Fruit fly (Drosophila melanogaster) whole organism, prepupa: ENCODE measurements around the gene Urm1.

Source experiments
- Blimp-1 ChIP-seq: fragments of 200-800 bp; sonication (Bioruptor generic); optimal IDR thresholded peaks from 3 replicates; lab custom pipeline; 2017; ENCODE audit warnings: missing biosample characterization, missing genetic modification characterization, mild to moderate bottlenecking, moderate library complexity, missing genetic modification reagents
- CG10631 ChIP-seq: fragments of 200-800 bp; sonication (Bioruptor generic); optimal IDR thresholded peaks from 2 replicates; lab custom pipeline; 2016; ENCODE audit warnings: missing biosample characterization, missing genetic modification characterization
- CG10669 ChIP-seq: fragments of 200-800 bp; sonication (Bioruptor generic); optimal IDR thresholded peaks from 3 replicates; lab custom pipeline; 2018; ENCODE audit warnings: missing biosample characterization, mild to moderate bottlenecking, missing genetic modification characterization, moderate library complexity
- CG15336 ChIP-seq: fragments of 200-800 bp; sonication (Bioruptor generic); IDR thresholded peaks from 2 replicates; pipeline ENCODE4 v1.3.6; 2022; ENCODE audit warnings: missing biosample characterization, missing genetic modification characterization
- CG1621 ChIP-seq: fragments of 200-800 bp; sonication (Bioruptor generic); optimal IDR thresholded peaks from 3 replicates; lab custom pipeline; 2018; ENCODE audit warnings: missing biosample characterization, mild to moderate bottlenecking, missing genetic modification characterization
- CG16779 ChIP-seq: fragments of 200-800 bp; sonication (Bioruptor generic); optimal IDR thresholded peaks from 3 replicates; lab custom pipeline; 2017; ENCODE audit warnings: missing biosample characterization, mild to moderate bottlenecking, missing genetic modification characterization
- CG3032 ChIP-seq: fragments of 200-800 bp; optimal IDR thresholded peaks from 2 replicates; lab custom pipeline; 2019; ENCODE audit warnings: missing biosample characterization, mild to moderate bottlenecking, missing genetic modification characterization, moderate library complexity
- CG32006 ChIP-seq: fragments of 200-800 bp; sonication (Bioruptor generic); optimal IDR thresholded peaks from 3 replicates; lab custom pipeline; 2017; ENCODE audit warnings: missing biosample characterization, mild to moderate bottlenecking, missing genetic modification characterization
- CG34406 ChIP-seq: fragments of 200-800 bp; sonication (Bioruptor generic); optimal IDR thresholded peaks from 3 replicates; lab custom pipeline; 2016; ENCODE audit warnings: missing biosample characterization, missing genetic modification characterization
- CG3919 ChIP-seq: fragments of 200-800 bp; sonication (Bioruptor generic); optimal IDR thresholded peaks from 3 replicates; lab custom pipeline; 2016; ENCODE audit warnings: missing biosample characterization, missing genetic modification characterization
- CG6163 ChIP-seq: fragments of 200-800 bp; sonication (Bioruptor generic); IDR thresholded peaks from 3 replicates; pipeline ENCODE4 v1.3.6; 2022; ENCODE audit warnings: missing biosample characterization, missing genetic modification characterization
- CG6276 ChIP-seq: fragments of 200-800 bp; sonication (Bioruptor generic); optimal IDR thresholded peaks from 2 replicates; lab custom pipeline; 2017; ENCODE audit warnings: missing biosample characterization, mild to moderate bottlenecking, missing genetic modification characterization
- CG6792 ChIP-seq: fragments of 200-800 bp; sonication (Bioruptor generic); optimal IDR thresholded peaks from 3 replicates; lab custom pipeline; 2016; ENCODE audit warnings: missing biosample characterization, missing genetic modification characterization
- CG6854 ChIP-seq: fragments of 200-800 bp; sonication (Bioruptor generic); optimal IDR thresholded peaks from 2 replicates; lab custom pipeline; 2017; ENCODE audit warnings: missing biosample characterization, mild to moderate bottlenecking, missing genetic modification characterization
- CG7368 ChIP-seq: fragments of 200-800 bp; sonication (Bioruptor generic); optimal IDR thresholded peaks from 3 replicates; lab custom pipeline; 2016; ENCODE audit warnings: missing biosample characterization, missing genetic modification characterization
- CG8119 ChIP-seq: fragments of 200-800 bp; sonication (Bioruptor generic); IDR thresholded peaks from 3 replicates; pipeline ENCODE4 v1.3.6; 2022; ENCODE audit warnings: missing biosample characterization, missing genetic modification characterization
- CG8319 ChIP-seq: fragments of 200-800 bp; sonication (Bioruptor generic); optimal IDR thresholded peaks from 3 replicates; lab custom pipeline; 2016; ENCODE audit warnings: missing biosample characterization, missing genetic modification characterization
- CG8632 ChIP-seq: fragments of 200-800 bp; sonication (Bioruptor generic); optimal IDR thresholded peaks from 3 replicates; lab custom pipeline; 2016; ENCODE audit warnings: missing biosample characterization, missing genetic modification characterization
- Eip78C ChIP-seq: fragments of 200-800 bp; sonication (Bioruptor generic); peaks from one replicate; lab custom pipeline; 2016; ENCODE audit warnings: missing biosample characterization, missing genetic modification characterization
- Ets21C ChIP-seq: fragments of 200-800 bp; sonication (Bioruptor generic); optimal IDR thresholded peaks from 3 replicates; lab custom pipeline; 2016; ENCODE audit warnings: missing biosample characterization, missing genetic modification characterization
- Ets96B ChIP-seq: fragments of 200-800 bp; optimal IDR thresholded peaks from 2 replicates; lab custom pipeline; 2019; ENCODE audit warnings: missing biosample characterization, mild to moderate bottlenecking, missing genetic modification characterization, moderate library complexity
- Lpt ChIP-seq: fragments of 200-800 bp; sonication (Bioruptor generic); optimal IDR thresholded peaks from 3 replicates; lab custom pipeline; 2016; ENCODE audit warnings: missing biosample characterization, missing genetic modification characterization
- OdsH ChIP-seq: fragments of 200-800 bp; sonication (Bioruptor generic); optimal IDR thresholded peaks from 3 replicates; lab custom pipeline; 2016; ENCODE audit warnings: missing biosample characterization, missing genetic modification characterization
- Smox ChIP-seq: fragments of 200-800 bp; sonication (Bioruptor generic); optimal IDR thresholded peaks from 3 replicates; lab custom pipeline; 2016; ENCODE audit warnings: missing biosample characterization, missing genetic modification characterization
- Sox14 ChIP-seq: fragments of 200-800 bp; sonication (Bioruptor generic); optimal IDR thresholded peaks from 3 replicates; lab custom pipeline; 2016; ENCODE audit warnings: missing biosample characterization, missing genetic modification characterization
- Sox15 ChIP-seq: fragments of 200-800 bp; sonication (Bioruptor generic); optimal IDR thresholded peaks from 3 replicates; lab custom pipeline; 2016; ENCODE audit warnings: missing biosample characterization, missing genetic modification characterization
- achi ChIP-seq: fragments of 200-800 bp; sonication (Bioruptor generic); optimal IDR thresholded peaks from 3 replicates; lab custom pipeline; 2016; ENCODE audit warnings: missing biosample characterization, missing genetic modification characterization
- acj6 ChIP-seq: fragments of 200-800 bp; sonication (Bioruptor generic); optimal IDR thresholded peaks from 3 replicates; lab custom pipeline; 2016; ENCODE audit warnings: missing biosample characterization, missing genetic modification characterization
- cyc ChIP-seq: fragments of 200-800 bp; sonication (Bioruptor generic); optimal IDR thresholded peaks from 3 replicates; lab custom pipeline; 2016; ENCODE audit warnings: missing biosample characterization, missing genetic modification characterization
- eg ChIP-seq: fragments of 200-800 bp; sonication (Bioruptor generic); IDR thresholded peaks from 3 replicates; pipeline ENCODE4 v1.3.6; 2022; ENCODE audit warnings: missing biosample characterization, missing genetic modification characterization
- esn ChIP-seq: fragments of 200-800 bp; sonication (Bioruptor generic); optimal IDR thresholded peaks from 2 replicates; lab custom pipeline; 2016; ENCODE audit warnings: missing biosample characterization, mild to moderate bottlenecking, missing genetic modification characterization, moderate library complexity
- fkh ChIP-seq: fragments of 200-800 bp; sonication (Bioruptor generic); optimal IDR thresholded peaks from 3 replicates; lab custom pipeline; 2017; ENCODE audit warnings: missing biosample characterization, mild to moderate bottlenecking, missing genetic modification characterization, moderate library complexity
- lz ChIP-seq: fragments of 200-800 bp; sonication (Bioruptor generic); optimal IDR thresholded peaks from 3 replicates; lab custom pipeline; 2016; ENCODE audit warnings: missing biosample characterization, missing genetic modification characterization
- pdm3 ChIP-seq: fragments of 200-800 bp; sonication (Bioruptor generic); optimal IDR thresholded peaks from 3 replicates; lab custom pipeline; 2016; ENCODE audit warnings: missing biosample characterization, missing genetic modification characterization
- salr ChIP-seq, 2 experiments: fragments of 200-800 bp; sonication (Bioruptor generic); optimal IDR thresholded peaks; 3 replicates each; lab custom pipeline; 2016 to 2018; ENCODE audit warnings: missing biosample characterization in 2 of 2, missing genetic modification characterization in 2 of 2, mild to moderate bottlenecking in 1 of 2
- ss ChIP-seq, 2 experiments: fragments of 200-800 bp; sonication (Bioruptor generic); optimal IDR thresholded peaks; 2 replicates in 1 of 2; 3 replicates in 1 of 2; lab custom pipeline; 2017 to 2018; ENCODE audit warnings: mild to moderate bottlenecking in 2 of 2, missing biosample characterization in 2 of 2, missing genetic modification characterization in 2 of 2, moderate library complexity in 1 of 2
- svp ChIP-seq: fragments of 200-800 bp; sonication (Bioruptor generic); peaks from one replicate; lab custom pipeline; 2016; ENCODE audit warnings: missing biosample characterization, missing genetic modification characterization
- topi ChIP-seq: fragments of 200-800 bp; sonication (Bioruptor generic); optimal IDR thresholded peaks from 3 replicates; lab custom pipeline; 2016; ENCODE audit warnings: missing biosample characterization, missing genetic modification characterization
- vri ChIP-seq: fragments of 200-800 bp; sonication (Bioruptor generic); optimal IDR thresholded peaks from 3 replicates; lab custom pipeline; 2016; ENCODE audit warnings: missing biosample characterization, mild to moderate bottlenecking, missing genetic modification characterization

Gene Urm1

dm6 chr3L:7606336-7607001, 33.8 kb downstream of the Urm1 start (continued):
- no peak for TF ChIP-seq salr (GFP tag; optimal IDR thresholded peaks at IDR 0.05; lab: Kevin White, UChicago)
- TF ChIP-seq pdm3 = no peak
- no peak for TF ChIP-seq Sox14 (GFP tag; lab: Kevin White, UChicago)
- TF ChIP-seq lz (GFP tag; lab: Kevin White, UChicago) = no peak
- peak; percentile 5 for TF ChIP-seq CG10631 (GFP tag; lab: Kevin White, UChicago)
- no peak for TF ChIP-seq CG8319
- peak; percentile 43 to 49 for TF ChIP-seq ss (GFP tag; optimal IDR thresholded peaks at IDR 0.05; lab: Kevin White, UChicago)
- TF ChIP-seq topi (GFP tag; lab: Kevin White, UChicago) = no peak
- no peak for TF ChIP-seq CG6854
- no peak for TF ChIP-seq Sox15 (GFP tag; lab: Kevin White, UChicago)
- no peak for TF ChIP-seq CG32006 (GFP tag; lab: Kevin White, UChicago)
- TF ChIP-seq CG8632 = no peak
- TF ChIP-seq CG3032 (tag; lab: Kevin White, UChicago) = peak; percentile 41
- TF ChIP-seq CG6276 (GFP tag; lab: Kevin White, UChicago) = no peak
- TF ChIP-seq CG1621 (tag; lab: Kevin White, UChicago) = peak; percentile 13
- peak; percentile 36 for TF ChIP-seq CG10669 (GFP tag; lab: Kevin White, UChicago)
- TF ChIP-seq CG6792 (GFP tag; lab: Kevin White, UChicago) = no peak

dm6 chr3L:7604863-7605262, 35.4 kb downstream of the Urm1 start:
- TF ChIP-seq CG3919 (GFP tag; lab: Kevin White, UChicago) (peak; percentile 13), CG16779 (tag; lab: Kevin White, UChicago) (no peak), svp (peak; percentile 55), CG8632 (no peak), Smox (no peak), CG7368 (GFP tag; lab: Kevin White, UChicago) (no peak), fkh (GFP tag; lab: Kevin White, UChicago) (no peak), CG15336 (GFP tag; lab: Robert Waterston, UW) (no peak), acj6 (GFP tag; lab: Kevin White, UChicago) (no peak), Blimp-1 (GFP tag; lab: Kevin White, UChicago) (no peak), Ets21C (GFP tag; lab: Kevin White, UChicago) (no peak), esn (GFP tag; lab: Kevin White, UChicago) (no peak), ss (GFP tag; optimal IDR thresholded peaks at IDR 0.05; lab: Kevin White, UChicago) (peak; percentile 8 to 26), CG34406 (no peak), achi (no peak), CG32006 (GFP tag; lab: Kevin White, UChicago) (no peak), Ets96B (no peak), CG6163 (GFP tag; lab: Robert Waterston, UW) (peak; percentile 38; the same call in 1 of the 3 replicates), CG6854 (no peak), eg (peak; percentile 55; the same call in 1 of the 3 replicates), CG1621 (tag; lab: Kevin White, UChicago) (no peak), Lpt (GFP tag; lab: Kevin White, UChicago) (no peak), lz (GFP tag; lab: Kevin White, UChicago) (no peak), CG3032 (tag; lab: Kevin White, UChicago) (no peak), CG8119 (no peak), cyc (GFP tag; lab: Kevin White, UChicago) (no peak), vri (GFP tag; lab: Kevin White, UChicago) (no peak), OdsH (GFP tag; lab: Kevin White, UChicago) (peak; percentile 5), Eip78C (GFP tag; lab: Kevin White, UChicago) (peak; percentile 66)
